Fruit fly (Drosophila melanogaster): Measurements from ENCODE around the gene Nna1.

Gene Nna1

dm6 chrX:13717982-13718402 lies 25.9 kb downstream of the Nna1 start, which contains the start of gene Nadsyn (continued):
- TF ChIP-seq sim (GFP tag; IDR thresholded peaks at IDR 0.05) (no peak), Abd-B (GFP tag; optimal IDR thresholded peaks at IDR 0.05) (no peak), CG18619 (GFP tag; optimal IDR thresholded peaks at IDR 0.05) (no peak), Meics (GFP tag; optimal IDR thresholded peaks at IDR 0.05) (no peak), CG42726 (GFP tag; IDR thresholded peaks at IDR 0.05; ENCODE audit: partially characterized antibody) (peak; percentile 66; the same call in 1 of the 2 replicates), E2f2 (GFP tag; IDR thresholded peaks at IDR 0.05) (peak; percentile 77), lilli (GFP tag; optimal IDR thresholded peaks at IDR 0.05) (peak; percentile 9), CG33557 (GFP tag; optimal IDR thresholded peaks at IDR 0.05) (no peak), CG7963 (GFP tag; IDR thresholded peaks at IDR 0.05; ENCODE audit: partially characterized antibody) (peak; percentile 82; the same call in 2 of the 3 replicates), NK7.1 (GFP tag; optimal IDR thresholded peaks at IDR 0.05) (no peak), pzg (GFP tag; optimal IDR thresholded peaks at IDR 0.05) (peak; percentile 49), knrl (GFP tag; IDR thresholded peaks at IDR 0.05; ENCODE audit: partially characterized antibody) (peak; percentile 84), nerfin-2 (GFP tag; IDR thresholded peaks at IDR 0.05; ENCODE audit: partially characterized antibody) (peak; percentile 50; the same call in 1 of the 2 replicates), mld (GFP tag; IDR thresholded peaks at IDR 0.05; ENCODE audit: partially characterized antibody) (peak; percentile 74), dati (GFP tag; IDR thresholded peaks at IDR 0.05) (no peak), Rfx (GFP tag; IDR thresholded peaks at IDR 0.05) (no peak), CG4707 (GFP tag; optimal IDR thresholded peaks at IDR 0.05) (no peak), grau (tag; optimal IDR thresholded peaks at IDR 0.05) (no peak), CG10147 (GFP tag; optimal IDR thresholded peaks at IDR 0.05) (no peak), Ets97D (GFP tag; optimal IDR thresholded peaks at IDR 0.05) (peak; percentile 25), lab (GFP tag; optimal IDR thresholded peaks at IDR 0.05) (no peak), Six4 (GFP tag; optimal IDR thresholded peaks at IDR 0.05) (no peak), CG13287 (GFP tag; IDR thresholded peaks at IDR 0.05; ENCODE audit: partially characterized antibody) (peak; percentile 85), HLH4C (GFP tag; IDR thresholded peaks at IDR 0.05; ENCODE audit: partially characterized antibody) (peak; percentile 81), trem (tag; optimal IDR thresholded peaks at IDR 0.05) (peak; percentile 51), Dll (GFP tag; IDR thresholded peaks at IDR 0.05; ENCODE audit: partially characterized antibody) (peak; percentile 82), nmo (GFP tag; optimal IDR thresholded peaks at IDR 0.05) (peak; percentile 18), CG1792 (GFP tag; optimal IDR thresholded peaks at IDR 0.05) (no peak), row (GFP tag; IDR thresholded peaks at IDR 0.05) (peak; percentile 65), CG2129 (GFP tag; IDR thresholded peaks at IDR 0.05; ENCODE audit: partially characterized antibody) (peak; percentile 65; the same call in 1 of the 2 replicates), oc (tag; optimal IDR thresholded peaks at IDR 0.05) (no peak), Hand (GFP tag; optimal IDR thresholded peaks at IDR 0.05) (no peak), CG6683 (GFP tag; optimal IDR thresholded peaks at IDR 0.05) (no peak), ham (GFP tag; IDR thresholded peaks at IDR 0.05) (no peak), Doc3 (GFP tag; IDR thresholded peaks at IDR 0.05; ENCODE audit: partially characterized antibody) (peak; percentile 79), nau (GFP tag; optimal IDR thresholded peaks at IDR 0.05) (no peak), vnd (GFP tag; IDR thresholded peaks at IDR 0.05; ENCODE audit: partially characterized antibody) (peak; percentile 74), NfI (GFP tag; optimal IDR thresholded peaks at IDR 0.05) (no peak), ftz-f1 (GFP tag; optimal IDR thresholded peaks at IDR 0.05) (peak; percentile 74), jigr1 (GFP tag; IDR thresholded peaks at IDR 0.05) (no peak), CG8924 (tag; optimal IDR thresholded peaks at IDR 0.05) (no peak), CG3726 (GFP tag; IDR thresholded peaks at IDR 0.05) (no peak), sna (GFP tag; IDR thresholded peaks at IDR 0.05; ENCODE audit: partially characterized antibody) (peak; percentile 68; the same call in 1 of the 2 replicates), bsh (GFP tag; optimal IDR thresholded peaks at IDR 0.05) (no peak), CG32532 (GFP tag; IDR thresholded peaks at IDR 0.05) (no peak), CG34422 (GFP tag; IDR thresholded peaks at IDR 0.05) (0 out of 3 replicates have a peak, but pooled peaks have one; percentile 31), Elba2 (GFP tag; optimal IDR thresholded peaks at IDR 0.05) (peak; percentile 76), Sry-δ (GFP tag; optimal IDR thresholded peaks at IDR 0.05) (peak; percentile 85), Sin3A (optimal IDR thresholded peaks at IDR 0.05) (peak; percentile 7)
